Worm (Caenorhabditis elegans): Measurements from ENCODE around the gene F14D2.5.

The F14D2.5 gene

DNA sequence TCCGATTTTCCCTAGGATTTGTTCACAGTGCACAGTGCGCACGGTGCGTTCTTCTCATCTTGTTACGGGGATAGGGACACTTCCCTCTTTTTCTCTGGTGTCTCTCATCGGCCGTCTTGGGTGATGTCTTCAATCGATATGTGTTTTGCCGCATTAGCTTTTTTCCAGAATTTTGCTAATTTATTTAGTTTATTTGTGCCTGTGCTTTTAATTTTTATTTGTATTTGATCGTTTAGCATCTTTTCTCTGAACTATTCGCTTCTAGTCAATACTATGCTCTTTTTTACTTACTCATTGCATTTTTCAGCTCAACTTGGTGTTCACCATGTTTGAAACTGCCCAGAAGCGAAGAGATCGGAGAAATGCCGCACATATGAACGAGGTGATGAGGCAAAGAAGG, at the start of gene F14D2.5:
TSS of gene F14D2.5 (plus strand) at position 301 of the 400 bp plus-strand sequence.
- TF ChIP-seq T22C8.4 (GFP tag; IDR thresholded peaks at IDR 0.05): peak; percentile 14; the same call in 1 of the 2 replicates
- no peak for TF ChIP-seq cog-1 (tag; optimal IDR thresholded peaks at IDR 0.05)

DNA sequence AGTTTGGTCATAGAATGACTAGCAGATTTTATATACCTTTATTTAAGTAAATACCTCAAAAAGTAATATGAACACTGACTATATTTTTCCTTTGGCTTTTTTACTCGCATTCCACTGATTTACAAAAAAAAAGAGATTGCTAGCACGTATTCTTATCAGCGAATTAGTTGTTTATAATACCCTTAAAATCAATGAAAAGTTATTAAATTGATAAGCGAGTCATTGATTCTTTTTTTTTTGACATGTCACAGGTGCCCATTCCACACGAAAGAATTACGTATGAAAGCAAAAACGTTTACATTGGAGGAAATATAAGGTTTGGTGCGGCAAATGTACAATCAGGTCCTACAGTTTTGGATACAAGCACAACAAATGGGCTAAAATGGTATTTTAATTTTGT, 45.2 kb upstream of the F14D2.5 start, which contains the start of gene btb-17:
TSS of gene btb-17 (plus strand) at position 213 of the 400 bp plus-strand sequence.
- TF ChIP-seq klf-2 (GFP tag; conservative IDR thresholded peaks at IDR 0.05) (no peak), ztf-29 (GFP tag; IDR thresholded peaks at IDR 0.05) (no peak), cog-1 (tag; optimal IDR thresholded peaks at IDR 0.05) (no peak), med-1 (GFP tag; optimal IDR thresholded peaks at IDR 0.05; ENCODE audit: insufficient read depth) (no peak), flt-1 (GFP tag; IDR thresholded peaks at IDR 0.05) (no peak), ztf-23 (GFP tag; IDR thresholded peaks at IDR 0.05) (no peak), T22C8.4 (GFP tag; IDR thresholded peaks at IDR 0.05) (no peak), ref-1 (GFP tag; conservative IDR thresholded peaks at IDR 0.05) (no peak), tab-1 (GFP tag; IDR thresholded peaks at IDR 0.05) (no peak)

- no peak for TF ChIP-seq T22C8.4 (GFP tag; IDR thresholded peaks at IDR 0.05)
- TF ChIP-seq cog-1 (tag; optimal IDR thresholded peaks at IDR 0.05): no peak
- TF ChIP-seq flt-1 (GFP tag; IDR thresholded peaks at IDR 0.05): no peak
These were observed 43.7 kb upstream of the F14D2.5 start, which contains the start of gene btb-16 for ce11 chrII:3296644-3297043. Gene btb-16, plus strand, starts transcription at chrII:3296883.

ce11 chrII:3297914-3298313, 42.4 kb upstream of the F14D2.5 start, which contains the start of gene btb-18:
Gene btb-18, plus strand, starts transcription at chrII:3298214.
- no peak for TF ChIP-seq tab-1 (GFP tag; IDR thresholded peaks at IDR 0.05)
- no peak for TF ChIP-seq klf-2 (GFP tag; conservative IDR thresholded peaks at IDR 0.05)
- TF ChIP-seq flt-1 (GFP tag; IDR thresholded peaks at IDR 0.05): no peak
- TF ChIP-seq T22C8.4 (GFP tag; IDR thresholded peaks at IDR 0.05): no peak
- no peak for TF ChIP-seq ztf-29 (GFP tag; IDR thresholded peaks at IDR 0.05)
- TF ChIP-seq cog-1 (tag; optimal IDR thresholded peaks at IDR 0.05): no peak
- TF ChIP-seq med-1 (GFP tag; optimal IDR thresholded peaks at IDR 0.05; ENCODE audit: insufficient read depth): no peak
- no peak for TF ChIP-seq ztf-23 (GFP tag; IDR thresholded peaks at IDR 0.05)
- TF ChIP-seq ref-1 (GFP tag; conservative IDR thresholded peaks at IDR 0.05): no peak

DNA sequence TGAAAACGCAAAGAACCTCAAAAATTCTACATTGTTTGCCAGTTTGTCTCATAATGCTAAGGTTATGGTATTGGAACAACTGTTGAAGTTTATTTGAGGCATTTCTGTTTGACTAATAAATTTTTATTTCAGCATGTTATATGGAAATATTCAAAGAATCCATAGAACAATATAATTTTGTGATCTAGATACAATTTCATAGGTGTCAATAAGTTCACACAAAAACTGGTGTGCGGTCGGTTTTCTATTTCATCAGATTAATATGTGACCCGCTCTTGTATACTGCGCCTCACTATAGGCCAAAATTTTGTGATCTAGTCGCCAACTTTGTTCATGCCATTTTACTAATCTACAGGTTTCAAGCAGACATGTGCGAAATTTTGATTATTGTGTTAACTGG, 40.9 kb upstream of the F14D2.5 start, which contains the start of gene btb-22:
TSS of gene btb-22 (plus strand) at position 301 of the 400 bp plus-strand sequence.
- TF ChIP-seq ztf-23 (GFP tag; IDR thresholded peaks at IDR 0.05): no peak

DNA sequence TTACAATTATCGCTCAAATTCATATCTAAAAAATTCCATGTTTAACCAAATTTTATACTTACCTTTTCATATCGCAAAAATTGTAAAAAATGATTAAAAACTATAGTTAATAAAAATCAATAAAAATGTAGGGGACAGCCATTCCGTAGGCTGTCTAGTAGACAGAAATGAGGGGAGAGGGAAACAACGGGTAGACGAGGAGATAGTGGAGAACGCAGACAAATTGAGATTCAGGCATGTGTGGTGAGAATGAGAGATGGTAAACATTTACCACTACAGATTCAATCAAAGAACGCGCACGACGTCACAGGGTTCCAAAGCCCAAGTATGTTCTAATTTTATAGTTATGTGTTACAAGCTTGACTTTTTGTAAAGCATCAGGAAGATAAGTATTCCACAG, 36.8 kb upstream of the F14D2.5 start:
- TF ChIP-seq klf-2 (GFP tag; conservative IDR thresholded peaks at IDR 0.05) (no peak), tab-1 (GFP tag; IDR thresholded peaks at IDR 0.05) (no peak), cog-1 (tag; optimal IDR thresholded peaks at IDR 0.05) (peak; percentile 12), ztf-29 (GFP tag; IDR thresholded peaks at IDR 0.05) (no peak), ztf-23 (GFP tag; IDR thresholded peaks at IDR 0.05) (no peak), ref-1 (GFP tag; conservative IDR thresholded peaks at IDR 0.05) (no peak), T22C8.4 (GFP tag; IDR thresholded peaks at IDR 0.05) (peak; percentile 32; the same call in 1 of the 2 replicates)

DNA sequence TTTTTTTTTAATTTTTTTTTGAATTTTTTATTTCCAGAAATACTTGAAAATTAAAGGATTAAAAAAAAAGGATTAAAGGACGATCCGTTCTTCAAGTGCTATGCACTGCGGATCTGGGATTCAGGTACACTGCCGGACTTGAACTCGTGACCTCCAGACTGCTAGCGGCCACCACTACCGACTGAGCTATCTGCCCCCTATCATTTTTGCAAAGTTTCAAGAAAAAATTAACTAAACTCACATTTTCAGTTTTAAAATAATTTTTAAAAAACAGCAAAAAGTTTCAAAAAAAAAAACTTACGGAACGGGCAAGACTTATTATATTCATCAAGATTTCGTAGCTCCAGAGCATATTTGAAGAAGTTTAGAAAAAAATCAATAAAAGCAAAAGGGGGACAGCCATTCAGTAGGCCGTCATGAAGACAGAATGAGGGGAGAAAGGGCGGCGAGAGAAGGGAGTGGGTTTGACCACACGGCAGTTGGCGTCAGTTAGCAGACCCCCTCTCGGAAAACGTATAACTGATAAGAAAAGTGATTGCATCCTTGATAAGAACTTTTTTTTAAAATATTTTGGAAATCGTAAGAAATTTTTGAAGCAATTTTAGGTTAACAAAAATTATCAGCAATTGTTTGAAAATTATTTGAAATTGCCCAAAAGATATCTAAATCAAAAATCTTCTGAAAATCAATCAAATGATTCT, 29.2 kb upstream of the F14D2.5 start:
- no peak for TF ChIP-seq med-1 (GFP tag; optimal IDR thresholded peaks at IDR 0.05; ENCODE audit: insufficient read depth)
- TF ChIP-seq T22C8.4 (GFP tag; IDR thresholded peaks at IDR 0.05): peak; percentile 48

DNA sequence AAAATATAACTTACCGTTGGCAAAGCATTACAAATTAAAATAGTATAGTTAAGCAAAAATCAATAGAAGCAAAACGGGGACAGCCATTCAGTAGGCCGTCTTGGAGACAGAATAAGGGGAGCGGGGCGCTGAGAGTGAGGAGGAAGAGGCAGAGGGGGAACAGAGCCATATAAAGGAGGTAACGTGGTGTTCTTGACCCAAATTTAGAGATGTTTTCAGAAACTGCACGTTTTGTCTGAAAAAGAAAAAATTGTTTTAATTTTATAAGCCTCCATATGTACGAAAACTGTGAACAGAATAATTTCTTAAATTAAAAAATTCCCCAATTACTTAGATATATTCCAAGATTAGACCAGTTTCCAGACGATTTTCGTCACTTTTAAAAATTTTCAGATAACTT, 26.9 kb upstream of the F14D2.5 start, which contains the start of gene F39E9.6:
TSS of gene F39E9.6 (minus strand) at position 101 of the 400 bp plus-strand sequence.
- TF ChIP-seq flt-1 (GFP tag; IDR thresholded peaks at IDR 0.05) (no peak), med-1 (GFP tag; optimal IDR thresholded peaks at IDR 0.05; ENCODE audit: insufficient read depth) (no peak)

- TF ChIP-seq klf-2 (GFP tag; conservative IDR thresholded peaks at IDR 0.05) (no peak), cog-1 (tag; optimal IDR thresholded peaks at IDR 0.05) (no peak), T22C8.4 (GFP tag; IDR thresholded peaks at IDR 0.05) (no peak), ztf-29 (GFP tag; IDR thresholded peaks at IDR 0.05) (no peak), med-1 (GFP tag; optimal IDR thresholded peaks at IDR 0.05; ENCODE audit: insufficient read depth) (no peak), ztf-23 (GFP tag; IDR thresholded peaks at IDR 0.05) (no peak), flt-1 (GFP tag; IDR thresholded peaks at IDR 0.05) (no peak)
These were observed 21.5 kb upstream of the F14D2.5 start for ce11 chrII:3318839-3319238.

- TF ChIP-seq tab-1 (GFP tag; IDR thresholded peaks at IDR 0.05): no peak
- TF ChIP-seq cog-1 (tag; optimal IDR thresholded peaks at IDR 0.05): no peak
- no peak for TF ChIP-seq ztf-23 (GFP tag; IDR thresholded peaks at IDR 0.05)
- TF ChIP-seq T22C8.4 (GFP tag; IDR thresholded peaks at IDR 0.05): no peak
- TF ChIP-seq ztf-29 (GFP tag; IDR thresholded peaks at IDR 0.05): no peak
- no peak for TF ChIP-seq flt-1 (GFP tag; IDR thresholded peaks at IDR 0.05)
- no peak for TF ChIP-seq med-1 (GFP tag; optimal IDR thresholded peaks at IDR 0.05; ENCODE audit: insufficient read depth)
- TF ChIP-seq klf-2 (GFP tag; conservative IDR thresholded peaks at IDR 0.05): no peak
- no peak for TF ChIP-seq ref-1 (GFP tag; conservative IDR thresholded peaks at IDR 0.05)
These were observed 18.1 kb upstream of the F14D2.5 start, which contains the start of gene Y46D2A.1 for ce11 chrII:3322257-3322656. Gene Y46D2A.1, plus strand, starts transcription at chrII:3322557.

DNA sequence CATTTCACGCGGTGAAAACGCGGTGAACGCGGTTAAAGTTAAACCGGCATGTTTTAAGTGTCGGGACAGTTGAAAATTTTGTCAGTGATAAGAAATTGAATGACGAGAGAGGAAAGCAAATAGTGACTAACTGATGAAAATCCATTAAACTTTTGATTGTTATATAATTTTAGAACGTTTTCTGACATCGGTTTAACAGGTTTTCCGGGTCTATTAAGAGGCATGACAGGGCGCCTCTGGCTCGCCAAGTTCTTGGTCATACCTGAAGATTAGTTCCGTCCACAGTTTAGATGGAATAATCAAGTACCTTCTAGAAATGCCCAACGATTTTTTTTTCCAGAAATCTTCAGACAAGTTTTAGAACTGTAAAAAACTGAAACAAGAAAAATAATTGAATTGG, 17.2 kb upstream of the F14D2.5 start, which contains the start of gene Y46D2A.2:
TSS of gene Y46D2A.2 (minus strand) at position 101 of the 400 bp plus-strand sequence.
- TF ChIP-seq tab-1 (GFP tag; IDR thresholded peaks at IDR 0.05): no peak
- no peak for TF ChIP-seq flt-1 (GFP tag; IDR thresholded peaks at IDR 0.05)
- TF ChIP-seq med-1 (GFP tag; optimal IDR thresholded peaks at IDR 0.05; ENCODE audit: insufficient read depth): no peak
- no peak for TF ChIP-seq ztf-23 (GFP tag; IDR thresholded peaks at IDR 0.05)
- no peak for TF ChIP-seq cog-1 (tag; optimal IDR thresholded peaks at IDR 0.05)
